Worm (Caenorhabditis elegans) whole organism, L4 larva: Measurements from ENCODE around the gene C13F10.1.

Experiments used
- F49E8.2 ChIP-seq: sonication (generic microtip); optimal IDR thresholded peaks from 2 replicates; lab custom pipeline; 2016; ENCODE audit warnings: missing compliant biosample characterization, mild to moderate bottlenecking, missing genetic modification characterization, borderline replicate concordance
- Y105C5A.15 ChIP-seq: fragments of 200-800 bp; sonication (Bioruptor generic); IDR thresholded peaks from 2 replicates; pipeline ENCODE4 v1.3.6; 2022; ENCODE audit warnings: missing genetic modification characterization, missing compliant biosample characterization
- aha-1 ChIP-seq: fragments of 150-350 bp; peaks from one replicate; lab custom pipeline; 2014; ENCODE audit warnings: missing biosample characterization, missing genetic modification characterization
- ama-1 ChIP-seq: fragments of 150-350 bp; optimal IDR thresholded peaks from 2 replicates; lab custom pipeline; 2014; ENCODE audit warnings: inconsistent platforms, mixed read lengths
- attf-4 ChIP-seq: sonication (generic microtip); optimal IDR thresholded peaks from 3 replicates; lab custom pipeline; 2017; ENCODE audit warnings: missing biosample characterization, missing genetic modification characterization
- ceh-20 ChIP-seq: fragments of 200-800 bp; sonication (Bioruptor generic); IDR thresholded peaks from 2 replicates; pipeline ENCODE4 v1.3.6; 2022; ENCODE audit warnings: missing genetic modification reagents, missing genetic modification characterization, missing compliant biosample characterization
- ceh-32 ChIP-seq: sonication (generic microtip); optimal IDR thresholded peaks from 2 replicates; lab custom pipeline; 2016; ENCODE audit warnings: mild to moderate bottlenecking, missing genetic modification characterization, missing compliant biosample characterization; ENCODE audit not compliant: poor library complexity
- ceh-82 ChIP-seq: sonication (generic microtip); optimal IDR thresholded peaks from 2 replicates; lab custom pipeline; 2017; ENCODE audit warnings: missing biosample characterization, missing genetic modification characterization
- ces-1 ChIP-seq: fragments of 150-350 bp; sonication (generic microtip); optimal IDR thresholded peaks from 4 replicates; lab custom pipeline; 2014; ENCODE audit warnings: missing biosample characterization, missing genetic modification reagents, missing genetic modification characterization
- daf-12 ChIP-seq: fragments of 150-350 bp; optimal IDR thresholded peaks from 2 replicates; lab custom pipeline; 2014; ENCODE audit warnings: missing biosample characterization, missing genetic modification reagents, missing genetic modification characterization
- daf-16 ChIP-seq, 3 experiments: sonication (generic microtip); optimal IDR thresholded peaks; 2 replicates each; lab custom pipeline; 2016 to 2017; ENCODE audit warnings: missing genetic modification characterization in 3 of 3, missing genetic modification reagents in 3 of 3, mild to moderate bottlenecking in 2 of 3, missing compliant biosample characterization in 2 of 3, missing biosample characterization in 1 of 3, moderate library complexity in 1 of 3
- daf-19 ChIP-seq: fragments of 200-800 bp; sonication (Bioruptor generic); conservative IDR thresholded peaks from 2 replicates; pipeline ENCODE4 v1.3.6; 2022; ENCODE audit warnings: missing genetic modification characterization, missing compliant biosample characterization
- daf-8 ChIP-seq: fragments of 200-800 bp; sonication (Bioruptor generic); IDR thresholded peaks from 2 replicates; pipeline ENCODE4 v1.3.6; 2022; ENCODE audit warnings: missing genetic modification characterization, missing compliant biosample characterization
- dmd-6 ChIP-seq: fragments of 200-800 bp; sonication (Bioruptor generic); IDR thresholded peaks from 2 replicates; pipeline ENCODE4 v1.3.6; 2022; ENCODE audit warnings: missing genetic modification reagents, missing genetic modification characterization, missing compliant biosample characterization
- dmd-8 ChIP-seq: fragments of 200-800 bp; sonication (Bioruptor generic); IDR thresholded peaks from 2 replicates; pipeline ENCODE4 v1.3.6; 2022; ENCODE audit warnings: missing genetic modification characterization, missing compliant biosample characterization
- dpl-1 ChIP-seq: fragments of 150-350 bp; optimal IDR thresholded peaks from 2 replicates; lab custom pipeline; 2014; ENCODE audit warnings: missing biosample characterization, missing genetic modification reagents, missing genetic modification characterization
- hlh-30 ChIP-seq: sonication (generic microtip); optimal IDR thresholded peaks from 2 replicates; lab custom pipeline; 2017; ENCODE audit warnings: antibody characterized with exemption, mild to moderate bottlenecking, missing genetic modification characterization, missing compliant biosample characterization; ENCODE audit not compliant: insufficient read depth
- hmg-1.1 ChIP-seq: fragments of 200-800 bp; sonication (Bioruptor generic); IDR thresholded peaks from 2 replicates; pipeline ENCODE4 v1.3.6; 2022; ENCODE audit warnings: missing genetic modification reagents, missing genetic modification characterization, missing compliant biosample characterization
- jun-1 ChIP-seq: fragments of 150-350 bp; optimal IDR thresholded peaks from 2 replicates; lab custom pipeline; 2014; ENCODE audit warnings: missing biosample characterization, missing genetic modification reagents, missing genetic modification characterization
- lin-1 ChIP-seq: fragments of 200-800 bp; sonication (Bioruptor generic); IDR thresholded peaks from 2 replicates; pipeline ENCODE4 v1.3.6; 2022; ENCODE audit warnings: missing genetic modification reagents, missing genetic modification characterization, missing compliant biosample characterization
- lin-13 ChIP-seq: fragments of 150-350 bp; optimal IDR thresholded peaks from 2 replicates; lab custom pipeline; 2014; ENCODE audit warnings: missing biosample characterization, missing genetic modification reagents, missing genetic modification characterization
- lin-29 ChIP-seq: fragments of 200-800 bp; sonication (Bioruptor generic); IDR thresholded peaks from 2 replicates; pipeline ENCODE4 v1.3.6; 2022; ENCODE audit warnings: missing genetic modification reagents, missing genetic modification characterization, missing compliant biosample characterization
- mxl-3 ChIP-seq: fragments of 200-800 bp; sonication (Bioruptor generic); optimal IDR thresholded peaks from 2 replicates; lab custom pipeline; 2018; ENCODE audit warnings: mild to moderate bottlenecking, missing genetic modification characterization, missing compliant biosample characterization
- nhr-25 ChIP-seq: sonication (generic microtip); optimal IDR thresholded peaks from 2 replicates; lab custom pipeline; 2017; ENCODE audit warnings: missing genetic modification characterization, mild to moderate bottlenecking, missing compliant biosample characterization, antibody characterized with exemption, moderate library complexity, borderline replicate concordance; ENCODE audit not compliant: insufficient read depth
- nhr-48 ChIP-seq: sonication (generic microtip); optimal IDR thresholded peaks from 2 replicates; lab custom pipeline; 2016; ENCODE audit warnings: mild to moderate bottlenecking, missing genetic modification characterization, missing compliant biosample characterization
- pqm-1 ChIP-seq: sonication (generic microtip); optimal IDR thresholded peaks from 2 replicates; lab custom pipeline; 2017; ENCODE audit warnings: missing biosample characterization, missing genetic modification characterization
- sdz-12 ChIP-seq: fragments of 200-800 bp; sonication (Bioruptor generic); optimal IDR thresholded peaks from 2 replicates; lab custom pipeline; 2018; ENCODE audit warnings: mild to moderate bottlenecking, missing genetic modification characterization, missing compliant biosample characterization
- skn-1 ChIP-seq: fragments of 150-350 bp; optimal IDR thresholded peaks from 2 replicates; lab custom pipeline; 2014; ENCODE audit warnings: missing biosample characterization, missing genetic modification characterization
- snpc-4 ChIP-seq: fragments of 150-350 bp; optimal IDR thresholded peaks from 2 replicates; lab custom pipeline; 2014; ENCODE audit warnings: missing biosample characterization, missing genetic modification characterization
- tag-97 ChIP-seq: fragments of 200-800 bp; sonication (Bioruptor generic); IDR thresholded peaks from 2 replicates; pipeline ENCODE4 v1.3.6; 2022; ENCODE audit warnings: missing genetic modification characterization, missing compliant biosample characterization
- unc-62 ChIP-seq, 3 experiments: fragments of 150-350 bp in 1 of 3; sonication (generic microtip); optimal IDR thresholded peaks in 2 of 3; peaks in 1 of 3; 1 replicate in 1 of 3; 2 replicates in 2 of 3; lab custom pipeline; 2014 to 2017; ENCODE audit warnings: missing biosample characterization in 3 of 3, missing genetic modification characterization in 3 of 3, missing genetic modification reagents in 3 of 3, missing genotype in 1 of 3
- zfp-2 ChIP-seq: sonication (generic microtip); optimal IDR thresholded peaks from 2 replicates; lab custom pipeline; 2016; ENCODE audit warnings: mild to moderate bottlenecking, missing genetic modification characterization, missing compliant biosample characterization
- zip-2 ChIP-seq: fragments of 150-350 bp; optimal IDR thresholded peaks from 2 replicates; lab custom pipeline; 2014; ENCODE audit warnings: missing biosample characterization, missing genetic modification characterization
- ztf-11 ChIP-seq: fragments of 150-350 bp; optimal IDR thresholded peaks from 2 replicates; lab custom pipeline; 2014; ENCODE audit warnings: missing biosample characterization, missing genetic modification characterization
- ztf-7 ChIP-seq: fragments of 150-350 bp; optimal IDR thresholded peaks from 2 replicates; lab custom pipeline; 2014; ENCODE audit warnings: missing biosample characterization, missing genetic modification characterization

C13F10.1 gene

DNA sequence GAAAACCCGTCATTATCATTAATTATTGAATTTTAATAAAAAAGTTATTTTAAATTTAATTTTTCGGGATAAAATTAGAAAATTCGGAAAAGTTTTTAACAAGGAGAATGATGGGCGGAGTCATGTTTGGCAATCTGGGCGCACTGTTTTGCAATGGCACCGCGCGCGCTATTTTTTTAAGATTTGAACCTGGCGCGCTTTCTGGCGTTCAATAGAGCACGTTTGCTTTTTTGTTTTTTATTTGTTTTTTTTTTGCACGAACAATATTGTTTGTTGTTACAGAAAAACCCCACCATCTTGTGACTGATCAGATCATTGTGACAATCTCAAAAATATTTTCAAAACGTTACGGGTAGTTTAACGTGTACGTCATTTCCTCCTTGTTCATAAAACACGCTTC lies 13.3 kb downstream of the C13F10.1 start, which contains the start of gene hyls-1 (continued):
- TF ChIP-seq Y105C5A.15 (GFP tag; lab: Robert Waterston, UW) (no peak), dpl-1 (GFP tag; lab: Kevin White, UChicago) (peak; percentile 93)

DNA sequence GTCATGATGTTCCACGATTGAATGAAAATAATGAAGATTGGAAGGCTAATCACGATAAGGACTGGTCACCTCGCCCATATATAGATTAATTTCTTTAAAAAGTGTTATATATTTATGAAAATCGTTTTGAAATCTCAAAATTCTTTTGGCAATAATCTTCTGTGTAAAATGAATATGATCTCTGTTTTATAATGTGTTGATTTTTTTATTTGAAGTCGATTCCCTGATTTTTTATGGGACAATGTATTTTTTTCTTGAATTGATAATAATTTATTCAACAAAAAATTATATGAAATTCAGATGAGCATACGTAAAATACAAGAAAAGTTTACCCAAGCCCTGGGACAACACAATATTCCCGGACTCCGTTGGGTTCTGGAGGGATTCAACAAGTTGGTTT lies 15.6 kb downstream of the C13F10.1 start, which contains the start of gene C05C8.1:
Gene C05C8.1, plus strand, starts transcription at position 301 of the 400 bp plus-strand sequence.
- no peak for TF ChIP-seq sdz-12
- no peak for TF ChIP-seq dpl-1 (GFP tag; lab: Kevin White, UChicago)
- no peak for TF ChIP-seq snpc-4
- no peak for TF ChIP-seq skn-1 (tag; lab: Kevin White, UChicago)
- no peak for TF ChIP-seq hlh-30 (tag; lab: Kevin White, UChicago)
- no peak for TF ChIP-seq ceh-82 (tag; lab: Kevin White, UChicago)

- TF ChIP-seq unc-62 (GFP tag; optimal IDR thresholded peaks at IDR 0.05 in 1 of 2; lab: Kevin White, UChicago) (peak in 1 of 2 experiments; percentile 28), unc-62 (tag; optimal IDR thresholded peaks at IDR 0.05; lab: Kevin White, UChicago) (no peak), mxl-3 (GFP tag; lab: Kevin White, UChicago) (peak; percentile 21), ceh-32 (tag; lab: Kevin White, UChicago) (no peak), pqm-1 (no peak)
Measured at ce11 chrV:7246951-7247350, 23.1 kb downstream of the C13F10.1 start, which contains the start of gene C05C8.7. Gene C05C8.7, minus strand, starts transcription at chrV:7247050.

ce11 chrV:7248227-7248953 lies 24.5 kb downstream of the C13F10.1 start:
- TF ChIP-seq hmg-1.1 (GFP tag; lab: Robert Waterston, UW), result no peak
- no peak for TF ChIP-seq sdz-12
- TF ChIP-seq aha-1 (tag; lab: Kevin White, UChicago), result peak; percentile 92
- TF ChIP-seq F49E8.2 (tag; lab: Kevin White, UChicago), result no peak
- TF ChIP-seq unc-62 (GFP tag; optimal IDR thresholded peaks at IDR 0.05 in 1 of 2; lab: Kevin White, UChicago), result peak in 1 of 2 experiments; percentile 95
- TF ChIP-seq unc-62 (tag; optimal IDR thresholded peaks at IDR 0.05; lab: Kevin White, UChicago), result no peak
- TF ChIP-seq snpc-4, result no peak
- no peak for TF ChIP-seq daf-16 (GFP tag; optimal IDR thresholded peaks at IDR 0.05; lab: Kevin White, UChicago)
- TF ChIP-seq daf-16 (tag; optimal IDR thresholded peaks at IDR 0.05; lab: Kevin White, UChicago), result no peak
- TF ChIP-seq daf-12 (tag; lab: Kevin White, UChicago), result no peak
- no peak for TF ChIP-seq ztf-7 (tag; lab: Kevin White, UChicago)
- TF ChIP-seq ama-1 (lab: Kevin White, UChicago), result no peak
- TF ChIP-seq daf-8, result no peak
- TF ChIP-seq zip-2 (tag; lab: Kevin White, UChicago), result no peak

DNA sequence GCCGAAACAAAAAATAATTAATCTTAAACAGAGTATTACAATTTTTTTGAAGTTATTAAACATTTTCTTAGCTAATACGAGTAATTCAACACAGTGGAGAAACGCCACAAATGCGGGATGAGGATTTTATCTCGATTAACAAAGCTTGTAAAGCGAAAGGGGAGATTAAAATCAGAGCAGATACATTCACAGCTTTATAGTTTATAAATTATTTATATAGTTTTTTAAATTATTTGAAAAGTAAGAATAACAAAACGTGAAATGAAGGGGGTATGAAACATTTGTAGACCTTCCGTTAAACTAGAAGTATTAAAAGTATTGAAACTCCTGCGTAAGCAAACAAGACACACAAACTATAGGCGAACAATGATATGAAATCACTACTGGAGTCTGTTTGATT lies 31.2 kb downstream of the C13F10.1 start, which contains the start of gene C05C8.8:
Gene C05C8.8, minus strand, starts transcription at position 101 of the 400 bp plus-strand sequence.
- TF ChIP-seq ceh-82 (tag; lab: Kevin White, UChicago) (no peak), nhr-25 (no peak), lin-29 (GFP tag; lab: Robert Waterston, UW) (no peak), daf-19 (GFP tag; lab: Robert Waterston, UW) (no peak), ztf-11 (no peak), dmd-6 (GFP tag; lab: Robert Waterston, UW) (no peak)

DNA sequence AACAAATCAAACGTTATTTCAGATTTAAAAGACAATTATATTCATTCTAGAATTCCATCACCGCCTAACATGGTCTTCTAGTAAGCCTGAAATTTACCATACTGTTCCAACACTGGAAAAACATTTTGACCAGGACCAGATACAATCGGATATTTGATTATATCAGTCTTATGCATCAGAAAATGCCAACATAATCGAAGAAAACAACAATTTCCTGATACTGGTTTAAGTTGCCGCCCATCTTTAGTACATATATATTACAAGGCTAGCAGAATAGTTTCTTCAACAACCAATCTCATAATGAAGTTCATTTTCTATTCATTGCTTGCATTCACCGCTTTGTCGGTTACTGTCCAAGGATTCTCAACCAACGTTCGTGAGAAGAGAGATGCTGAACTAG lies 35.1 kb downstream of the C13F10.1 start, which contains the start of gene C13A2.12:
Gene C13A2.12, plus strand, starts transcription at position 301 of the 400 bp plus-strand sequence.
- TF ChIP-seq ceh-20 (GFP tag; lab: Robert Waterston, UW) (no peak), lin-13 (GFP tag; lab: Kevin White, UChicago) (no peak), attf-4 (tag; lab: Kevin White, UChicago) (no peak), jun-1 (tag; lab: Kevin White, UChicago) (no peak), zfp-2 (tag; lab: Kevin White, UChicago) (no peak), dmd-8 (GFP tag; lab: Robert Waterston, UW) (no peak), lin-1 (GFP tag; lab: Robert Waterston, UW) (no peak), ces-1 (no peak), nhr-48 (tag; lab: Kevin White, UChicago) (no peak), tag-97 (no peak)
